Worm (Caenorhabditis elegans) whole organism, young adult: Measurements from ENCODE around the gene hlh-15.

Source experiments
- C17E4.6 ChIP-seq: fragments of 200-800 bp; sonication (Bioruptor generic); IDR thresholded peaks from 2 replicates; pipeline ENCODE4 v1.3.6; 2022; ENCODE audit warnings: missing genetic modification reagents, missing genetic modification characterization, missing compliant biosample characterization
- D2030.7 ChIP-seq: fragments of 200-800 bp; sonication (Bioruptor generic); IDR thresholded peaks from 2 replicates; pipeline ENCODE4 v1.3.6; 2022; ENCODE audit warnings: missing genetic modification reagents, missing genetic modification characterization, missing compliant biosample characterization
- F23B12.7 ChIP-seq: sonication (generic microtip); optimal IDR thresholded peaks from 2 replicates; lab custom pipeline; 2017; ENCODE audit warnings: missing genetic modification characterization, mild to moderate bottlenecking, missing compliant biosample characterization, antibody characterized with exemption, moderate library complexity; ENCODE audit not compliant: insufficient read depth
- F55B11.4 ChIP-seq: sonication (generic microtip); optimal IDR thresholded peaks from 2 replicates; lab custom pipeline; 2016; ENCODE audit warnings: missing compliant biosample characterization, missing genetic modification characterization, borderline replicate concordance; ENCODE audit not compliant: insufficient read depth
- F57A8.1 ChIP-seq: fragments of 200-800 bp; sonication (Bioruptor generic); optimal IDR thresholded peaks from 2 replicates; lab custom pipeline; 2018; ENCODE audit warnings: mild to moderate bottlenecking, missing genetic modification characterization, moderate library complexity, missing compliant biosample characterization
- K12H6.12 ChIP-seq: fragments of 200-800 bp; sonication (Bioruptor generic); optimal IDR thresholded peaks from 2 replicates; lab custom pipeline; 2018; ENCODE audit warnings: mild to moderate bottlenecking, missing genetic modification characterization, missing compliant biosample characterization
- Y53G8AR.9 ChIP-seq: fragments of 200-800 bp; sonication (Bioruptor generic); conservative IDR thresholded peaks from 2 replicates; pipeline ENCODE4 v1.3.6; 2022; ENCODE audit warnings: missing genetic modification reagents, missing genetic modification characterization, missing compliant biosample characterization
- ZK185.1 ChIP-seq: sonication (generic microtip); optimal IDR thresholded peaks from 2 replicates; lab custom pipeline; 2016; ENCODE audit warnings: mild to moderate bottlenecking, missing genetic modification characterization, missing compliant biosample characterization; ENCODE audit not compliant: poor library complexity, severe bottlenecking
- ama-1 ChIP-seq, 3 experiments: fragments of 150-350 bp in 1 of 3; sonication (generic microtip) in 2 of 3; optimal IDR thresholded peaks; 2 replicates each; lab custom pipeline; 2014 to 2018; ENCODE audit warnings: missing biosample characterization in 2 of 3, missing genetic modification characterization in 2 of 3, missing genetic modification reagents in 2 of 3
- attf-6 ChIP-seq: fragments of 200-800 bp; sonication (Bioruptor generic); IDR thresholded peaks from 2 replicates; pipeline ENCODE4 v1.3.6; 2022; ENCODE audit warnings: missing genetic modification reagents, missing genetic modification characterization, missing compliant biosample characterization
- bed-1 ChIP-seq: fragments of 200-800 bp; sonication (Bioruptor generic); IDR thresholded peaks from 2 replicates; pipeline ENCODE4 v1.3.6; 2022; ENCODE audit warnings: missing genetic modification reagents, missing genetic modification characterization, missing compliant biosample characterization
- ccch-3 ChIP-seq: fragments of 200-800 bp; sonication (Bioruptor generic); optimal IDR thresholded peaks from 2 replicates; lab custom pipeline; 2018; ENCODE audit warnings: mild to moderate bottlenecking, missing genetic modification characterization, missing compliant biosample characterization
- cebp-1 ChIP-seq, 2 experiments: fragments of 200-800 bp in 1 of 2; sonication (Bioruptor generic) in 1 of 2; sonication (generic microtip) in 1 of 2; IDR thresholded peaks in 1 of 2; optimal IDR thresholded peaks in 1 of 2; 2 replicates each; pipeline versions ENCODE4 v1.3.6 to Lab custom; 2017 to 2022; ENCODE audit warnings: missing compliant biosample characterization in 2 of 2, missing genetic modification characterization in 2 of 2, mild to moderate bottlenecking in 1 of 2, missing genetic modification reagents in 1 of 2, moderate library complexity in 1 of 2
- ceh-100 ChIP-seq: fragments of 200-800 bp; sonication (Bioruptor generic); IDR thresholded peaks from 2 replicates; pipeline ENCODE4 v1.3.6; 2022; ENCODE audit warnings: missing genetic modification reagents, missing genetic modification characterization, missing compliant biosample characterization
- ceh-27 ChIP-seq: fragments of 200-800 bp; sonication (Bioruptor generic); optimal IDR thresholded peaks from 2 replicates; lab custom pipeline; 2018; ENCODE audit warnings: mild to moderate bottlenecking, missing genetic modification characterization, moderate library complexity, missing compliant biosample characterization
- chd-7 ChIP-seq: sonication (generic microtip); optimal IDR thresholded peaks from 2 replicates; lab custom pipeline; 2016; ENCODE audit warnings: mild to moderate bottlenecking, missing genetic modification characterization, moderate library complexity, missing compliant biosample characterization
- ekl-4 ChIP-seq: fragments of 200-800 bp; sonication (Bioruptor generic); IDR thresholded peaks from 2 replicates; pipeline ENCODE4 v1.3.6; 2022; ENCODE audit warnings: missing genetic modification reagents, missing genetic modification characterization, missing compliant biosample characterization
- hmg-20 ChIP-seq: fragments of 200-800 bp; sonication (Bioruptor generic); IDR thresholded peaks from 2 replicates; pipeline ENCODE4 v1.3.6; 2022; ENCODE audit warnings: missing genetic modification reagents, missing genetic modification characterization, missing compliant biosample characterization
- let-526 ChIP-seq: fragments of 200-800 bp; sonication (Bioruptor generic); IDR thresholded peaks from 2 replicates; pipeline ENCODE4 v1.3.6; 2022; ENCODE audit warnings: missing genetic modification reagents, missing genetic modification characterization, missing compliant biosample characterization
- lin-26 ChIP-seq: fragments of 200-800 bp; sonication (Bioruptor generic); IDR thresholded peaks from 2 replicates; pipeline ENCODE4 v1.3.6; 2022; ENCODE audit warnings: missing genetic modification reagents, missing genetic modification characterization, missing compliant biosample characterization
- lin-35 ChIP-seq, 3 experiments: fragments of 150-350 bp in 2 of 3; sonication (generic microtip) in 1 of 3; optimal IDR thresholded peaks; 2 replicates each; lab custom pipeline; 2014 to 2018; ENCODE audit warnings: missing biosample characterization in 3 of 3, missing genetic modification characterization in 3 of 3, missing genetic modification reagents in 3 of 3
- lin-40 ChIP-seq: sonication (generic microtip); optimal IDR thresholded peaks from 2 replicates; lab custom pipeline; 2016; ENCODE audit warnings: missing genetic modification characterization, mild to moderate bottlenecking, missing compliant biosample characterization, missing genotype, missing genetic modification reagents
- lsy-27 ChIP-seq: sonication (generic microtip); optimal IDR thresholded peaks from 2 replicates; lab custom pipeline; 2017; ENCODE audit warnings: missing genetic modification characterization, mild to moderate bottlenecking, missing compliant biosample characterization, antibody characterized with exemption, missing genotype, borderline replicate concordance; ENCODE audit not compliant: insufficient read depth
- madf-3 ChIP-seq: fragments of 200-800 bp; sonication (Bioruptor generic); IDR thresholded peaks from 2 replicates; pipeline ENCODE4 v1.3.6; 2022; ENCODE audit warnings: missing genetic modification reagents, missing genetic modification characterization, missing compliant biosample characterization
- madf-8 ChIP-seq: fragments of 200-800 bp; sonication (Bioruptor generic); conservative IDR thresholded peaks from 2 replicates; pipeline ENCODE4 v1.3.6; 2022; ENCODE audit warnings: missing genetic modification reagents, missing genetic modification characterization, missing compliant biosample characterization
- nfya-1 ChIP-seq: sonication (generic microtip); optimal IDR thresholded peaks from 2 replicates; lab custom pipeline; 2017; ENCODE audit warnings: antibody characterized with exemption, missing compliant biosample characterization, missing genetic modification characterization, borderline replicate concordance; ENCODE audit not compliant: insufficient read depth
- nfya-2 ChIP-seq: fragments of 200-800 bp; sonication (Bioruptor generic); IDR thresholded peaks from 2 replicates; pipeline ENCODE4 v1.3.6; 2022; ENCODE audit warnings: missing genetic modification reagents, missing genetic modification characterization, missing compliant biosample characterization
- nhr-80 ChIP-seq: sonication (generic microtip); optimal IDR thresholded peaks from 2 replicates; lab custom pipeline; 2016; ENCODE audit warnings: missing genetic modification characterization, missing compliant biosample characterization
- pha-4 ChIP-seq: fragments of 150-350 bp; sonication (generic microtip); optimal IDR thresholded peaks from 2 replicates; lab custom pipeline; 2014; ENCODE audit warnings: missing biosample characterization, missing genetic modification reagents, missing genetic modification characterization
- rpc-1 ChIP-seq, 2 experiments: fragments of 150-350 bp in 1 of 2; sonication (generic microtip) in 1 of 2; optimal IDR thresholded peaks; 2 replicates each; lab custom pipeline; 2014 to 2018; ENCODE audit warnings: missing biosample characterization in 1 of 2, missing genetic modification characterization in 1 of 2, missing genetic modification reagents in 1 of 2, missing genotype in 1 of 2
- snpc-1.3 ChIP-seq: sonication (generic microtip); optimal IDR thresholded peaks from 2 replicates; lab custom pipeline; 2017; ENCODE audit warnings: missing genetic modification characterization, mild to moderate bottlenecking, missing compliant biosample characterization, antibody characterized with exemption, moderate library complexity, missing genotype, missing genetic modification reagents; ENCODE audit not compliant: insufficient read depth
- somi-1 ChIP-seq: fragments of 200-800 bp; sonication (Bioruptor generic); optimal IDR thresholded peaks from 2 replicates; lab custom pipeline; 2018; ENCODE audit warnings: mild to moderate bottlenecking, missing genetic modification characterization, missing compliant biosample characterization
- tbp1 ChIP-seq: fragments of 200-800 bp; sonication (Bioruptor generic); optimal IDR thresholded peaks from 2 replicates; lab custom pipeline; 2018; ENCODE audit warnings: mild to moderate bottlenecking, missing genetic modification characterization, missing compliant biosample characterization

Gene hlh-15

ce11 chrX:2441163-2441562 is 28.0 kb upstream of the hlh-15 start:
- TF ChIP-seq hmg-20 (GFP tag; lab: Robert Waterston, UW) (no peak), bed-1 (no peak), snpc-1.3 (tag; lab: Kevin White, UChicago) (no peak), F57A8.1 (GFP tag; lab: Kevin White, UChicago) (no peak), nfya-1 (no peak), C17E4.6 (GFP tag; lab: Robert Waterston, UW) (no peak), ceh-100 (GFP tag; lab: Robert Waterston, UW) (no peak), ZK185.1 (tag; lab: Kevin White, UChicago) (no peak), ekl-4 (GFP tag; lab: Robert Waterston, UW) (no peak), pha-4 (tag; lab: Kevin White, UChicago) (no peak)
- TF ChIP-seq, all 124 proteins: peak for 0

- peak; percentile 44 for TF ChIP-seq pha-4 (tag; lab: Kevin White, UChicago)
- TF ChIP-seq cebp-1 (GFP tag; IDR thresholded peaks at IDR 0.05; lab: Robert Waterston, UW), result peak; percentile 92
- peak; percentile 95 for TF ChIP-seq cebp-1 (tag; optimal IDR thresholded peaks at IDR 0.05; lab: Kevin White, UChicago)
- TF ChIP-seq D2030.7, result no peak
- peak; percentile 67 for TF ChIP-seq nhr-80 (tag; lab: Kevin White, UChicago)
Measured at ce11 chrX:2439728-2440127, 26.6 kb upstream of the hlh-15 start.

- TF ChIP-seq madf-8 (no peak), tbp1 (GFP tag; lab: Kevin White, UChicago) (no peak), D2030.7 (no peak), lin-35 (GFP tag; optimal IDR thresholded peaks at IDR 0.05; lab: Kevin White, UChicago) (no peak), K12H6.12 (tag; lab: Kevin White, UChicago) (no peak), lin-40 (tag; lab: Kevin White, UChicago) (no peak), attf-6 (GFP tag; lab: Robert Waterston, UW) (no peak), F55B11.4 (tag; lab: Kevin White, UChicago) (no peak), ccch-3 (no peak)
Measured at ce11 chrX:2439309-2439708, 26.1 kb upstream of the hlh-15 start.

ce11 chrX:2438857-2439256 is 25.7 kb upstream of the hlh-15 start, which contains the start of gene gid-2:
Gene gid-2, minus strand, starts transcription at chrX:2438957.
- TF ChIP-seq ceh-27, result no peak
- TF ChIP-seq lsy-27 (tag; lab: Kevin White, UChicago), result no peak
- no peak for TF ChIP-seq somi-1 (GFP tag; lab: Kevin White, UChicago)
- TF ChIP-seq madf-3, result no peak
- no peak for TF ChIP-seq F23B12.7 (tag; lab: Kevin White, UChicago)
- no peak for TF ChIP-seq nfya-2 (GFP tag; lab: Robert Waterston, UW)
- no peak for TF ChIP-seq chd-7 (tag; lab: Kevin White, UChicago)
- TF ChIP-seq ama-1 (optimal IDR thresholded peaks at IDR 0.05; lab: Kevin White, UChicago), result no peak
- TF ChIP-seq ama-1 (GFP tag; optimal IDR thresholded peaks at IDR 0.05; lab: Kevin White, UChicago), result no peak

- no peak for TF ChIP-seq lin-26
- no peak for TF ChIP-seq Y53G8AR.9 (GFP tag; lab: Robert Waterston, UW)
- TF ChIP-seq rpc-1 (optimal IDR thresholded peaks at IDR 0.05; lab: Kevin White, UChicago), result no peak
- TF ChIP-seq rpc-1 (tag; optimal IDR thresholded peaks at IDR 0.05; lab: Kevin White, UChicago), result no peak
- TF ChIP-seq let-526 (GFP tag; lab: Robert Waterston, UW), result no peak
- peak; percentile 63 for TF ChIP-seq nhr-80 (tag; lab: Kevin White, UChicago)
Measured at ce11 chrX:2435353-2435752, 22.2 kb upstream of the hlh-15 start.
